Worm (Caenorhabditis elegans): Measurements from ENCODE around the gene ram-2.
A peak's percentile ranks its signal among the peaks of the same experiment; 100 is the strongest.

ram-2 gene

ce11 chrII:11032812-11033211 lies 16.1 kb upstream of the ram-2 start:
- TF ChIP-seq zfh-2 (GFP tag; conservative IDR thresholded peaks at IDR 0.05) (no peak), bed-2 (GFP tag; IDR thresholded peaks at IDR 0.05) (no peak), F57A8.1 (GFP tag; optimal IDR thresholded peaks at IDR 0.05) (no peak), attf-3 (GFP tag; conservative IDR thresholded peaks at IDR 0.05) (no peak), hlh-26 (GFP tag; conservative IDR thresholded peaks at IDR 0.05) (no peak), F33H1.4 (GFP tag; IDR thresholded peaks at IDR 0.05) (no peak), ceh-100 (GFP tag; IDR thresholded peaks at IDR 0.05) (no peak)

ce11 chrII:11030297-11030696 lies 13.6 kb upstream of the ram-2 start, which contains the start of gene nlp-18:
Gene nlp-18, minus strand, starts transcription at chrII:11030397.
- TF ChIP-seq hmg-20 (GFP tag; IDR thresholded peaks at IDR 0.05) = no peak
- TF ChIP-seq attf-5 (GFP tag; optimal IDR thresholded peaks at IDR 0.05) = no peak
- TF ChIP-seq Y67H2A.10 (GFP tag; conservative IDR thresholded peaks at IDR 0.05) = no peak
- no peak for TF ChIP-seq dox-1 (GFP tag; IDR thresholded peaks at IDR 0.05)
- TF ChIP-seq F39B2.1 (GFP tag; IDR thresholded peaks at IDR 0.05) = no peak
- no peak for TF ChIP-seq ceh-100 (GFP tag; IDR thresholded peaks at IDR 0.05)
- no peak for TF ChIP-seq Y95B8A.8 (GFP tag; IDR thresholded peaks at IDR 0.05)
- no peak for TF ChIP-seq ceh-91 (GFP tag; IDR thresholded peaks at IDR 0.05)
- no peak for TF ChIP-seq attf-3 (GFP tag; conservative IDR thresholded peaks at IDR 0.05)
- TF ChIP-seq hsf-1 (GFP tag; IDR thresholded peaks at IDR 0.05) = no peak
- no peak for TF ChIP-seq snpc-1.3 (tag; optimal IDR thresholded peaks at IDR 0.05; ENCODE audit: insufficient read depth)

ce11 chrII:11027777-11028176 lies 11.1 kb upstream of the ram-2 start:
- TF ChIP-seq hmg-1.2 (GFP tag; IDR thresholded peaks at IDR 0.05) = no peak
- no peak for TF ChIP-seq snpc-1.3 (tag; optimal IDR thresholded peaks at IDR 0.05; ENCODE audit: insufficient read depth)
- no peak for TF ChIP-seq aptf-2 (GFP tag; conservative IDR thresholded peaks at IDR 0.05)
- no peak for TF ChIP-seq cebp-2 (GFP tag; IDR thresholded peaks at IDR 0.05)
- TF ChIP-seq egrh-3 (GFP tag; IDR thresholded peaks at IDR 0.05) = no peak
- TF ChIP-seq akir-1 (GFP tag; optimal IDR thresholded peaks at IDR 0.05) = no peak
- no peak for TF ChIP-seq C06A6.2 (GFP tag; conservative IDR thresholded peaks at IDR 0.05)
- TF ChIP-seq aptf-3 (GFP tag; IDR thresholded peaks at IDR 0.05) = no peak
- no peak for TF ChIP-seq nfyb-1 (GFP tag; IDR thresholded peaks at IDR 0.05)
- TF ChIP-seq ztf-3 (GFP tag; optimal IDR thresholded peaks at IDR 0.05) = no peak
- TF ChIP-seq nfya-1 (tag; optimal IDR thresholded peaks at IDR 0.05; ENCODE audit: borderline replicate concordance, insufficient read depth) = no peak

ce11 chrII:11025566-11025965 lies 8.9 kb upstream of the ram-2 start, which contains the start of gene F33A8.7:
Gene F33A8.7, minus strand, starts transcription at chrII:11025666.
- TF ChIP-seq egrh-3 (GFP tag; IDR thresholded peaks at IDR 0.05) = no peak

- peak; percentile 68 for TF ChIP-seq dpl-1 (GFP tag; optimal IDR thresholded peaks at IDR 0.05)
- TF ChIP-seq egl-18 (GFP tag; IDR thresholded peaks at IDR 0.05) = no peak
- TF ChIP-seq lin-54 (GFP tag; optimal IDR thresholded peaks at IDR 0.05) = peak; percentile 93
- TF ChIP-seq tlf-1 (GFP tag; optimal IDR thresholded peaks at IDR 0.05) = no peak
- peak; percentile 81 for TF ChIP-seq efl-1 (GFP tag; optimal IDR thresholded peaks at IDR 0.05)
- TF ChIP-seq F33H1.4 (GFP tag; IDR thresholded peaks at IDR 0.05) = no peak
- TF ChIP-seq mcd-1 (GFP tag; IDR thresholded peaks at IDR 0.05) = peak; percentile 94
- TF ChIP-seq nhr-27 (tag; optimal IDR thresholded peaks at IDR 0.05) = no peak
- no peak for TF ChIP-seq F22D6.2 (tag; optimal IDR thresholded peaks at IDR 0.05)
- TF ChIP-seq Y56A3A.18 (GFP tag; IDR thresholded peaks at IDR 0.05) = no peak
- no peak for TF ChIP-seq B0019.2 (GFP tag; conservative IDR thresholded peaks at IDR 0.05)
- TF ChIP-seq aptf-2 (GFP tag; conservative IDR thresholded peaks at IDR 0.05) = no peak
- no peak for TF ChIP-seq nhr-90 (tag; optimal IDR thresholded peaks at IDR 0.05)
- TF ChIP-seq lin-35 (GFP tag; optimal IDR thresholded peaks at IDR 0.05) = peak in 2 of 3 experiments; percentile 20 to 87
- no peak for TF ChIP-seq hmg-1.2 (GFP tag; IDR thresholded peaks at IDR 0.05)
- no peak for TF ChIP-seq gei-17 (GFP tag; optimal IDR thresholded peaks at IDR 0.05)
- TF ChIP-seq die-1 (tag; optimal IDR thresholded peaks at IDR 0.05) = no peak
- TF ChIP-seq snpc-1.3 (tag; optimal IDR thresholded peaks at IDR 0.05; ENCODE audit: insufficient read depth) = no peak
- no peak for TF ChIP-seq unc-62 (GFP tag; optimal IDR thresholded peaks at IDR 0.05)
- TF ChIP-seq ztf-26 (tag; optimal IDR thresholded peaks at IDR 0.05) = no peak
- TF ChIP-seq F52B5.7 (tag; optimal IDR thresholded peaks at IDR 0.05) = no peak
Measured at ce11 chrII:11022023-11022422, 5.3 kb upstream of the ram-2 start, which contains the start of gene let-858. Gene let-858, plus strand, starts transcription at chrII:11022370.

Data from whole organism, young adult.